Worm (Caenorhabditis elegans): ENCODE data around the gene C02B4.3.

ce11 chrX:12631446-12631845, 28.2 kb downstream of the C02B4.3 start:
- TF ChIP-seq mab-9 (GFP tag; IDR thresholded peaks at IDR 0.05) = no peak
- TF ChIP-seq C34B4.2 (tag; optimal IDR thresholded peaks at IDR 0.05) = no peak
- no peak for TF ChIP-seq grh-1 (GFP tag; IDR thresholded peaks at IDR 0.05)
- TF ChIP-seq ama-1 (optimal IDR thresholded peaks at IDR 0.05) = no peak
- TF ChIP-seq ztf-4 (tag; optimal IDR thresholded peaks at IDR 0.05) = no peak
- TF ChIP-seq efl-1 (optimal IDR thresholded peaks at IDR 0.05) = no peak
- no peak for TF ChIP-seq efl-1 (GFP tag; optimal IDR thresholded peaks at IDR 0.05 in 1 of 2)
- TF ChIP-seq nhr-12 (tag; optimal IDR thresholded peaks at IDR 0.05) = no peak
- TF ChIP-seq nhr-237 (tag; optimal IDR thresholded peaks at IDR 0.05) = no peak
- TF ChIP-seq nhr-76 (tag; optimal IDR thresholded peaks at IDR 0.05) = no peak
- no peak for TF ChIP-seq nhr-28 (tag; optimal IDR thresholded peaks at IDR 0.05)
- no peak for TF ChIP-seq efl-3 (GFP tag; optimal IDR thresholded peaks at IDR 0.05)
